Worm (Caenorhabditis elegans) whole organism, L3 larva: Measurements from ENCODE around the gene srh-299.

Experiments
- R02D3.7 ChIP-seq: fragments of 150-350 bp; optimal IDR thresholded peaks from 2 replicates; lab custom pipeline; 2014; ENCODE audit warnings: missing biosample characterization, missing genetic modification characterization
- aly-2 ChIP-seq: fragments of 150-350 bp; optimal IDR thresholded peaks from 2 replicates; lab custom pipeline; 2014; ENCODE audit warnings: missing biosample characterization, missing genetic modification characterization
- ama-1 ChIP-seq: fragments of 150-350 bp; optimal IDR thresholded peaks from 2 replicates; lab custom pipeline; 2018
- ceh-16 ChIP-seq: sonication (generic microtip); optimal IDR thresholded peaks from 2 replicates; lab custom pipeline; 2017; ENCODE audit warnings: missing biosample characterization, missing genetic modification characterization
- ceh-9 ChIP-seq: sonication (generic microtip); optimal IDR thresholded peaks from 2 replicates; lab custom pipeline; 2018; ENCODE audit warnings: missing biosample characterization, missing genetic modification characterization
- egl-27 ChIP-seq: sonication (generic microtip); optimal IDR thresholded peaks from 4 replicates; lab custom pipeline; 2017; ENCODE audit warnings: missing biosample characterization, missing genetic modification reagents, missing genetic modification characterization
- egl-5 ChIP-seq: fragments of 150-350 bp; optimal IDR thresholded peaks from 2 replicates; lab custom pipeline; 2017; ENCODE audit warnings: missing biosample characterization, missing genetic modification reagents, missing genetic modification characterization, inconsistent platforms
- elt-1 ChIP-seq: fragments of 150-350 bp; optimal IDR thresholded peaks from 2 replicates; lab custom pipeline; 2014; ENCODE audit warnings: missing biosample characterization, missing genetic modification characterization
- elt-2 ChIP-seq: sonication (generic microtip); optimal IDR thresholded peaks from 2 replicates; lab custom pipeline; 2016; ENCODE audit warnings: missing genetic modification reagents, mild to moderate bottlenecking, missing genetic modification characterization, missing compliant biosample characterization
- elt-3 ChIP-seq, 3 experiments: fragments of 150-350 bp in 1 of 3; sonication (generic microtip) in 2 of 3; optimal IDR thresholded peaks; 2 replicates in 2 of 3; 4 replicates in 1 of 3; lab custom pipeline; 2014 to 2017; ENCODE audit warnings: missing biosample characterization in 3 of 3, missing genetic modification characterization in 3 of 3
- eor-1 ChIP-seq, 2 experiments: fragments of 150-350 bp; optimal IDR thresholded peaks; 2 replicates each; lab custom pipeline; 2014 to 2018; ENCODE audit warnings: missing biosample characterization in 2 of 2, missing genetic modification characterization in 2 of 2
- fkh-10 ChIP-seq: sonication (generic microtip); optimal IDR thresholded peaks from 2 replicates; lab custom pipeline; 2017; ENCODE audit warnings: missing biosample characterization, missing genetic modification reagents, missing genetic modification characterization
- fos-1 ChIP-seq: fragments of 150-350 bp; optimal IDR thresholded peaks from 2 replicates; lab custom pipeline; 2014; ENCODE audit warnings: missing biosample characterization, missing genetic modification characterization
- hmg-11 ChIP-seq: sonication (generic microtip); optimal IDR thresholded peaks from 2 replicates; lab custom pipeline; 2016; ENCODE audit warnings: missing genetic modification characterization, missing compliant biosample characterization
- jun-1 ChIP-seq: fragments of 150-350 bp; optimal IDR thresholded peaks from 2 replicates; lab custom pipeline; 2014; ENCODE audit warnings: missing biosample characterization, missing genetic modification reagents, missing genetic modification characterization
- lin-15B ChIP-seq: fragments of 150-350 bp; optimal IDR thresholded peaks from 2 replicates; lab custom pipeline; 2014; ENCODE audit warnings: missing biosample characterization, missing genetic modification characterization
- lin-39 ChIP-seq: fragments of 150-350 bp; optimal IDR thresholded peaks from 2 replicates; lab custom pipeline; 2018; ENCODE audit warnings: missing biosample characterization, missing genetic modification reagents, missing genetic modification characterization
- lsy-12 ChIP-seq: sonication (generic microtip); optimal IDR thresholded peaks from 2 replicates; lab custom pipeline; 2016; ENCODE audit warnings: mild to moderate bottlenecking, missing genetic modification characterization, missing compliant biosample characterization
- mdl-1 ChIP-seq: fragments of 150-350 bp; optimal IDR thresholded peaks from 2 replicates; lab custom pipeline; 2014; ENCODE audit warnings: missing biosample characterization, missing genetic modification characterization
- mml-1 ChIP-seq: fragments of 150-350 bp; sonication (generic microtip); optimal IDR thresholded peaks from 3 replicates; lab custom pipeline; 2014; ENCODE audit warnings: missing biosample characterization, missing genetic modification characterization
- nfya-1 ChIP-seq: sonication (generic microtip); optimal IDR thresholded peaks from 2 replicates; lab custom pipeline; 2017; ENCODE audit warnings: missing genetic modification characterization, mild to moderate bottlenecking, missing compliant biosample characterization, antibody characterized with exemption, moderate library complexity; ENCODE audit not compliant: insufficient read depth
- nhr-11 ChIP-seq: fragments of 150-350 bp; optimal IDR thresholded peaks from 2 replicates; lab custom pipeline; 2014; ENCODE audit warnings: missing biosample characterization, missing genetic modification characterization
- nhr-23 ChIP-seq: fragments of 150-350 bp; optimal IDR thresholded peaks from 2 replicates; lab custom pipeline; 2014; ENCODE audit warnings: missing biosample characterization, missing genetic modification reagents, missing genetic modification characterization
- nhr-25 ChIP-seq: sonication (generic microtip); optimal IDR thresholded peaks from 2 replicates; lab custom pipeline; 2017; ENCODE audit warnings: missing biosample characterization, missing genetic modification characterization
- nhr-28 ChIP-seq: fragments of 150-350 bp; optimal IDR thresholded peaks from 2 replicates; lab custom pipeline; 2014; ENCODE audit warnings: missing biosample characterization, missing genetic modification characterization
- nhr-76 ChIP-seq: fragments of 150-350 bp; sonication (generic microtip); optimal IDR thresholded peaks from 5 replicates; lab custom pipeline; 2014; ENCODE audit warnings: missing biosample characterization, missing genetic modification characterization
- nhr-77 ChIP-seq: fragments of 150-350 bp; optimal IDR thresholded peaks from 2 replicates; lab custom pipeline; 2014; ENCODE audit warnings: missing biosample characterization, missing genetic modification characterization
- pha-4 ChIP-seq: fragments of 150-350 bp; optimal IDR thresholded peaks from 2 replicates; lab custom pipeline; 2014; ENCODE audit warnings: missing biosample characterization, missing genetic modification reagents, missing genetic modification characterization
- pqm-1 ChIP-seq: fragments of 150-350 bp; optimal IDR thresholded peaks from 2 replicates; lab custom pipeline; 2017; ENCODE audit warnings: missing biosample characterization, missing genetic modification characterization, inconsistent platforms
- sea-2 ChIP-seq: fragments of 150-350 bp; sonication (generic microtip); optimal IDR thresholded peaks from 4 replicates; lab custom pipeline; 2014; ENCODE audit warnings: missing biosample characterization, missing genetic modification reagents, missing genetic modification characterization
- skn-1 ChIP-seq: fragments of 150-350 bp; optimal IDR thresholded peaks from 2 replicates; lab custom pipeline; 2014; ENCODE audit warnings: missing biosample characterization, missing genetic modification characterization
- snpc-4 ChIP-seq: fragments of 150-350 bp; optimal IDR thresholded peaks from 2 replicates; lab custom pipeline; 2014; ENCODE audit warnings: missing biosample characterization, missing genetic modification characterization
- tbx-2 ChIP-seq: sonication (generic microtip); optimal IDR thresholded peaks from 2 replicates; lab custom pipeline; 2016; ENCODE audit warnings: mild to moderate bottlenecking, missing genetic modification characterization, missing compliant biosample characterization
- unc-62 ChIP-seq: fragments of 150-350 bp; sonication (generic microtip); optimal IDR thresholded peaks from 4 replicates; lab custom pipeline; 2014; ENCODE audit warnings: missing biosample characterization, missing genetic modification reagents, missing genetic modification characterization
- zag-1 ChIP-seq: fragments of 150-350 bp; optimal IDR thresholded peaks from 2 replicates; lab custom pipeline; 2014; ENCODE audit warnings: missing biosample characterization, missing genetic modification characterization
- ztf-11 ChIP-seq: fragments of 150-350 bp; optimal IDR thresholded peaks from 2 replicates; lab custom pipeline; 2014; ENCODE audit warnings: missing biosample characterization, missing genetic modification characterization
- ztf-4 ChIP-seq: fragments of 150-350 bp; optimal IDR thresholded peaks from 2 replicates; lab custom pipeline; 2014; ENCODE audit warnings: missing biosample characterization, missing genetic modification characterization

srh-299 gene

ce11 chrV:15863042-15863441 is at the start of gene srh-299:
Gene srh-299, plus strand, starts transcription at chrV:15863342.
- TF ChIP-seq fkh-10 (GFP tag; lab: Kevin White, UChicago), result no peak
- no peak for TF ChIP-seq fos-1 (tag; lab: Kevin White, UChicago)
- no peak for TF ChIP-seq mdl-1 (tag; lab: Kevin White, UChicago)
- TF ChIP-seq egl-5, result no peak
- TF ChIP-seq hmg-11 (tag; lab: Kevin White, UChicago), result no peak
- no peak for TF ChIP-seq eor-1 (tag; optimal IDR thresholded peaks at IDR 0.05; lab: Kevin White, UChicago)
- no peak for TF ChIP-seq jun-1 (tag; lab: Kevin White, UChicago)
- no peak for TF ChIP-seq aly-2 (tag; lab: Kevin White, UChicago)
- TF ChIP-seq unc-62 (GFP tag; lab: Kevin White, UChicago), result no peak
- TF ChIP-seq nhr-28 (tag; lab: Kevin White, UChicago), result no peak
- no peak for TF ChIP-seq pqm-1 (tag; lab: Kevin White, UChicago)
- no peak for TF ChIP-seq ztf-11 (tag; lab: Kevin White, UChicago)
- TF ChIP-seq nhr-76 (tag; lab: Kevin White, UChicago), result no peak
- no peak for TF ChIP-seq nhr-25 (tag; lab: Kevin White, UChicago)
- no peak for TF ChIP-seq nfya-1 (tag; lab: Kevin White, UChicago)
- no peak for TF ChIP-seq pha-4
- TF ChIP-seq mml-1 (tag; lab: Kevin White, UChicago), result no peak
- TF ChIP-seq elt-1 (tag; lab: Kevin White, UChicago), result no peak

- TF ChIP-seq nfya-1 (tag; lab: Kevin White, UChicago) (no peak), nhr-23 (tag; lab: Kevin White, UChicago) (no peak), nhr-25 (tag; lab: Kevin White, UChicago) (no peak), elt-3 (tag; optimal IDR thresholded peaks at IDR 0.05; lab: Kevin White, UChicago) (no peak), ama-1 (lab: Kevin White, UChicago) (no peak), skn-1 (no peak), lin-15B (tag; lab: Kevin White, UChicago) (no peak), snpc-4 (tag; lab: Kevin White, UChicago) (no peak), lin-39 (tag; lab: Kevin White, UChicago) (no peak), unc-62 (GFP tag; lab: Kevin White, UChicago) (no peak), tbx-2 (tag; lab: Kevin White, UChicago) (no peak), ceh-9 (tag; lab: Kevin White, UChicago) (no peak), nhr-77 (tag; lab: Kevin White, UChicago) (no peak), ceh-16 (tag; lab: Kevin White, UChicago) (no peak), nhr-28 (tag; lab: Kevin White, UChicago) (no peak), pqm-1 (tag; lab: Kevin White, UChicago) (no peak), elt-2 (tag; lab: Kevin White, UChicago) (no peak), eor-1 (tag; optimal IDR thresholded peaks at IDR 0.05; lab: Kevin White, UChicago) (no peak), ztf-4 (tag; lab: Kevin White, UChicago) (no peak), zag-1 (no peak)
- TF ChIP-seq, all 47 proteins: peak for 0
Observed at ce11 chrV:15815962-15816432, 47.1 kb upstream of the srh-299 start, which contains the start of the genes fbxa-69 and F54B8.4. Gene fbxa-69, minus strand, starts transcription at chrV:15815971. Gene F54B8.4, plus strand, starts transcription at chrV:15816382.

DNA sequence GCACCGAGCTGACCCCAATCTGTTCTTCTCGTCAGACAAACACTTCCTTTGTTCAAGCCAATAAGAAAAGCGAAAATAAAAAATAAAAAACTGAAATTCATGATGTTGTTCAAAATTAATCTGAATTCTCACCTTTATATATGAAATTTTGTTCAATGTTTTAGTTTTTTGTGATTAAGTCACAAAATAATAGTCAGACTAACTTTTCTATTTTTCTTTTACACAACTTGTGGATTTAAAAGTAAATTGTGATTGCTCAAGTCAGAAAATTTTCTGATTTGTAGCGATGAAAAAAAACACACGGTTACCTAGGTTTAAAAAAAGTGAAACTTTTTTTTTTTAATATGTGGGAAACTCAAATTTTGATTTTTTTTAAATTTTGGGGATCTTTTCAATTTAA is 45.4 kb upstream of the srh-299 start, which contains the start of gene abf-3:
abf-3 (minus strand) TSS at position 101 of the 400 bp plus-strand sequence.
- TF ChIP-seq jun-1 (tag; lab: Kevin White, UChicago), result no peak
- TF ChIP-seq elt-1 (tag; lab: Kevin White, UChicago), result no peak
- no peak for TF ChIP-seq ztf-4 (tag; lab: Kevin White, UChicago)
- TF ChIP-seq lsy-12 (tag; lab: Kevin White, UChicago), result no peak
- TF ChIP-seq nhr-28 (tag; lab: Kevin White, UChicago), result no peak
- TF ChIP-seq egl-5, result no peak
- no peak for TF ChIP-seq nhr-11 (tag; lab: Kevin White, UChicago)
- TF ChIP-seq sea-2 (GFP tag; lab: Kevin White, UChicago), result no peak
- TF ChIP-seq unc-62 (GFP tag; lab: Kevin White, UChicago), result no peak
- no peak for TF ChIP-seq egl-27
- no peak for TF ChIP-seq R02D3.7 (tag; lab: Kevin White, UChicago)
- no peak for TF ChIP-seq skn-1
- TF ChIP-seq nfya-1 (tag; lab: Kevin White, UChicago), result no peak
- no peak for TF ChIP-seq mml-1 (tag; lab: Kevin White, UChicago)
- no peak for TF ChIP-seq ama-1 (lab: Kevin White, UChicago)
